Worm (Caenorhabditis elegans) whole organism, late embryonic: Measurements from ENCODE around the gene srd-32.

ENCODE experiments used
- C38D4.7 ChIP-seq: fragments of 200-800 bp; sonication (Bioruptor generic); optimal IDR thresholded peaks from 2 replicates; lab custom pipeline; 2018; ENCODE audit warnings: mild to moderate bottlenecking, missing genetic modification characterization, moderate library complexity, missing compliant biosample characterization
- K02D7.2 ChIP-seq: sonication (generic microtip); optimal IDR thresholded peaks from 2 replicates; lab custom pipeline; 2017; ENCODE audit warnings: mild to moderate bottlenecking, missing genetic modification characterization, missing compliant biosample characterization
- K09A11.1 ChIP-seq: sonication (generic microtip); optimal IDR thresholded peaks from 2 replicates; lab custom pipeline; 2017; ENCODE audit warnings: antibody characterized with exemption, mild to moderate bottlenecking, missing genetic modification characterization, missing compliant biosample characterization; ENCODE audit not compliant: insufficient read depth
- T23F11.4 ChIP-seq: fragments of 200-800 bp; sonication (Bioruptor generic); optimal IDR thresholded peaks from 2 replicates; lab custom pipeline; 2018; ENCODE audit warnings: mild to moderate bottlenecking, missing genetic modification characterization, missing compliant biosample characterization
- Y22D7AL.16 ChIP-seq: sonication (generic microtip); optimal IDR thresholded peaks from 2 replicates; lab custom pipeline; 2016; ENCODE audit warnings: missing genetic modification characterization, missing compliant biosample characterization
- ama-1 ChIP-seq: fragments of 150-350 bp; optimal IDR thresholded peaks from 2 replicates; lab custom pipeline; 2014
- ceh-18 ChIP-seq: sonication (generic microtip); optimal IDR thresholded peaks from 2 replicates; lab custom pipeline; 2016; ENCODE audit warnings: missing genetic modification characterization, missing compliant biosample characterization
- ceh-19 ChIP-seq: fragments of 200-800 bp; sonication (Bioruptor generic); optimal IDR thresholded peaks from 2 replicates; lab custom pipeline; 2018; ENCODE audit warnings: mild to moderate bottlenecking, missing genetic modification characterization, missing compliant biosample characterization
- ceh-24 ChIP-seq: sonication (generic microtip); optimal IDR thresholded peaks from 2 replicates; lab custom pipeline; 2016; ENCODE audit warnings: mild to moderate bottlenecking, missing genetic modification characterization, missing compliant biosample characterization
- ceh-30 ChIP-seq: fragments of 150-350 bp; optimal IDR thresholded peaks from 2 replicates; lab custom pipeline; 2014; ENCODE audit warnings: missing biosample characterization, missing genetic modification characterization
- ceh-31 ChIP-seq: sonication (generic microtip); optimal IDR thresholded peaks from 2 replicates; lab custom pipeline; 2016; ENCODE audit warnings: missing genetic modification characterization, missing compliant biosample characterization
- ceh-34 ChIP-seq: sonication (generic microtip); optimal IDR thresholded peaks from 2 replicates; lab custom pipeline; 2016; ENCODE audit warnings: mild to moderate bottlenecking, missing genetic modification characterization, missing compliant biosample characterization
- ceh-45 ChIP-seq: fragments of 200-800 bp; sonication (Bioruptor generic); IDR thresholded peaks from 2 replicates; pipeline ENCODE4 v1.3.6; 2022; ENCODE audit warnings: missing genetic modification reagents, missing genetic modification characterization, missing compliant biosample characterization
- ceh-48 ChIP-seq: sonication (generic microtip); optimal IDR thresholded peaks from 2 replicates; lab custom pipeline; 2016; ENCODE audit warnings: missing genetic modification characterization, inconsistent platforms, missing compliant biosample characterization
- ceh-9 ChIP-seq: sonication (generic microtip); optimal IDR thresholded peaks from 2 replicates; lab custom pipeline; 2016; ENCODE audit warnings: mild to moderate bottlenecking, missing genetic modification characterization, inconsistent platforms, missing compliant biosample characterization
- che-1 ChIP-seq: sonication (generic microtip); optimal IDR thresholded peaks from 2 replicates; lab custom pipeline; 2016; ENCODE audit warnings: mild to moderate bottlenecking, missing genetic modification characterization, missing compliant biosample characterization
- elt-4 ChIP-seq: sonication (generic microtip); optimal IDR thresholded peaks from 2 replicates; lab custom pipeline; 2016; ENCODE audit warnings: missing genetic modification characterization, missing compliant biosample characterization
- ets-4 ChIP-seq: sonication (generic microtip); optimal IDR thresholded peaks from 2 replicates; lab custom pipeline; 2016; ENCODE audit warnings: missing genetic modification characterization, missing compliant biosample characterization
- eyg-1 ChIP-seq: sonication (generic microtip); optimal IDR thresholded peaks from 2 replicates; lab custom pipeline; 2016; ENCODE audit warnings: missing genotype, missing genetic modification characterization, missing compliant biosample characterization
- fkh-6 ChIP-seq: sonication (generic microtip); optimal IDR thresholded peaks from 2 replicates; lab custom pipeline; 2016; ENCODE audit warnings: missing genetic modification characterization, missing compliant biosample characterization
- gmeb-2 ChIP-seq: sonication (generic microtip); optimal IDR thresholded peaks from 2 replicates; lab custom pipeline; 2016; ENCODE audit warnings: missing genetic modification characterization, inconsistent platforms, missing compliant biosample characterization
- hlh-13 ChIP-seq: fragments of 200-800 bp; sonication (Bioruptor generic); optimal IDR thresholded peaks from 2 replicates; lab custom pipeline; 2018; ENCODE audit warnings: mild to moderate bottlenecking, missing genetic modification characterization, missing compliant biosample characterization
- hlh-15 ChIP-seq: sonication (generic microtip); optimal IDR thresholded peaks from 2 replicates; lab custom pipeline; 2016; ENCODE audit warnings: missing genetic modification characterization, missing compliant biosample characterization
- hlh-6 ChIP-seq: sonication (generic microtip); optimal IDR thresholded peaks from 2 replicates; lab custom pipeline; 2016; ENCODE audit warnings: missing genotype, missing genetic modification characterization, missing compliant biosample characterization
- lim-6 ChIP-seq: sonication (generic microtip); optimal IDR thresholded peaks from 2 replicates; lab custom pipeline; 2016; ENCODE audit warnings: missing genetic modification characterization, missing compliant biosample characterization
- mec-3 ChIP-seq: sonication (generic microtip); optimal IDR thresholded peaks from 2 replicates; lab custom pipeline; 2016; ENCODE audit warnings: borderline replicate concordance, missing genetic modification characterization, missing compliant biosample characterization
- nhr-11 ChIP-seq: fragments of 150-350 bp; optimal IDR thresholded peaks from 2 replicates; lab custom pipeline; 2014; ENCODE audit warnings: missing biosample characterization, missing genetic modification characterization
- nhr-232 ChIP-seq: sonication (generic microtip); optimal IDR thresholded peaks from 2 replicates; lab custom pipeline; 2016; ENCODE audit warnings: missing genetic modification characterization, missing compliant biosample characterization
- npax-4 ChIP-seq: sonication (generic microtip); optimal IDR thresholded peaks from 2 replicates; lab custom pipeline; 2016; ENCODE audit warnings: missing genetic modification characterization, missing compliant biosample characterization
- odd-2 ChIP-seq: sonication (generic microtip); optimal IDR thresholded peaks from 2 replicates; lab custom pipeline; 2017; ENCODE audit warnings: antibody characterized with exemption, mild to moderate bottlenecking, missing genetic modification characterization, missing compliant biosample characterization
- pag-3 ChIP-seq: sonication (generic microtip); optimal IDR thresholded peaks from 2 replicates; lab custom pipeline; 2016; ENCODE audit warnings: missing compliant biosample characterization, missing genetic modification characterization, borderline replicate concordance
- pax-1 ChIP-seq: fragments of 150-350 bp; optimal IDR thresholded peaks from 2 replicates; lab custom pipeline; 2014; ENCODE audit warnings: missing biosample characterization, missing genetic modification characterization
- pha-2 ChIP-seq: sonication (generic microtip); optimal IDR thresholded peaks from 2 replicates; lab custom pipeline; 2017; ENCODE audit warnings: mild to moderate bottlenecking, missing genetic modification characterization, missing compliant biosample characterization
- pros-1 ChIP-seq: fragments of 150-350 bp; optimal IDR thresholded peaks from 2 replicates; lab custom pipeline; 2014; ENCODE audit warnings: missing biosample characterization, missing genetic modification reagents, missing genetic modification characterization
- ref-2 ChIP-seq: sonication (generic microtip); optimal IDR thresholded peaks from 2 replicates; lab custom pipeline; 2016; ENCODE audit warnings: missing genetic modification characterization, missing compliant biosample characterization
- sdc-2 ChIP-seq: sonication (generic microtip); optimal IDR thresholded peaks from 2 replicates; lab custom pipeline; 2016; ENCODE audit warnings: missing genotype, missing genetic modification characterization, missing compliant biosample characterization
- ttx-3 ChIP-seq: sonication (generic microtip); optimal IDR thresholded peaks from 2 replicates; lab custom pipeline; 2016; ENCODE audit warnings: missing genetic modification reagents, missing genetic modification characterization, missing compliant biosample characterization
- unc-42 ChIP-seq: sonication (generic microtip); optimal IDR thresholded peaks from 2 replicates; lab custom pipeline; 2016; ENCODE audit warnings: missing genotype, missing genetic modification characterization, missing compliant biosample characterization
- ztf-16 ChIP-seq: sonication (generic microtip); optimal IDR thresholded peaks from 2 replicates; lab custom pipeline; 2017; ENCODE audit warnings: missing genetic modification characterization, missing compliant biosample characterization

srd-32 gene

DNA sequence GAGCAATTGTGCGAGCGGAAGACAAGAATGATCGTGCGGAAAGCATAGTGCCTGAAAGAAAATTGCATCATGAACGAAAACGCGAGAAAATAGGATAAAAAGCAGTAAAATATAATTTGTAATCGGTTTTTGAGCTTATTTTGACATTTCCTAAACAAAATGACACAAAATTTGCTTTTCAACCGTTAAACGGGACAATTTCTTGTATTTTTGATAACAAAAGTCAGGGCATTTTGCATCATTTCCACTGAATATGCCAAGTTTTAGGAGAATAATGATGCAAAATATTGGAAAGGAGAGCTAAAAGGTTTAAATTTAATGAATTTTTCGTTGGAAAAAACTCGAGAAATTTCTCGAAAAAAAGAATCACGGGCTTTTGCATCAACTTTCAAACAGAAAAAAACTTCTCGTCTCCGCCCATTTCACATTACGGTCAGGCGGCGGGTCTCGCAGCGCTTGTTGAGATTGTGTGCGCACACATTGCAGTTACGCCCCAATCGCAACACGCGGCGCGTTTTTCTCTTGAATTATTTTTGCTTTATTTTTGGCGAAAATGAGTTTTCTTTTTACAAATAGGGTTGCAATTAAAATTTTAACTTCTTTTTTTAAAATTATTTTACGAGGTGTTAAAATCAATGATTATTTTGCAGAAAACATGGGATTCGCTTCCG lies 38.6 kb upstream of the srd-32 start, which contains the start of the genes hsp-6 and C37H5.5 (continued):
- TF ChIP-seq ceh-45 (GFP tag; lab: Robert Waterston, UW) (no peak), pros-1 (no peak), K09A11.1 (tag; lab: Kevin White, UChicago) (no peak), fkh-6 (tag; lab: Kevin White, UChicago) (no peak), C38D4.7 (GFP tag; lab: Kevin White, UChicago) (no peak), ceh-19 (GFP tag; lab: Kevin White, UChicago) (no peak), ceh-18 (tag; lab: Kevin White, UChicago) (peak; percentile 69), ttx-3 (tag; lab: Kevin White, UChicago) (no peak), Y22D7AL.16 (tag; lab: Kevin White, UChicago) (no peak), ref-2 (tag; lab: Kevin White, UChicago) (no peak), odd-2 (tag; lab: Kevin White, UChicago) (no peak), lim-6 (no peak), ceh-34 (tag; lab: Kevin White, UChicago) (peak; percentile 39), nhr-11 (no peak), hlh-13 (GFP tag; lab: Kevin White, UChicago) (no peak), pha-2 (tag; lab: Kevin White, UChicago) (no peak)

DNA sequence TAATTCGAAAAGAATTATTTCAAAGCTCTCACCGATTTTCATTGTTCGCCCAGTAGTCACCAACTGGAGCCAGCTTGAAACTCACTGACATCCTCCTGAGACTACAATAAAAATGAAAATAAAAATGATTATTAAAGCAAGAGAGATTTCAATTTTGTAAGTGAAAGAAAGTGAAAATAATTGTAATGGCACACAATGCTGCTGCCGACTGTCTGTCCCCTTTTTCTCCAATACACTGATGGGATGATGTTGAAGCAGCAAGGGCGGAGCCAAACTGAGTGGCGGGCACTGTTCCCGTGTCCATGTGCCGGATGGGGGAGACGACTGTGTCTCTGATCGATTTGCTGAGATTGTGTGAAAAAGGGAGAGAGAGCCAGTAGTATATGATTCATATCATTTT lies 31.2 kb upstream of the srd-32 start, which contains the start of gene C37H5.14:
TSS of gene C37H5.14 (minus strand) at position 101 of the 400 bp plus-strand sequence.
- TF ChIP-seq gmeb-2 (tag; lab: Kevin White, UChicago) (no peak), ceh-30 (tag; lab: Kevin White, UChicago) (no peak), ceh-48 (tag; lab: Kevin White, UChicago) (no peak), pag-3 (tag; lab: Kevin White, UChicago) (no peak), ztf-16 (tag; lab: Kevin White, UChicago) (no peak), sdc-2 (no peak), ceh-31 (tag; lab: Kevin White, UChicago) (no peak), ets-4 (tag; lab: Kevin White, UChicago) (no peak), K09A11.1 (tag; lab: Kevin White, UChicago) (no peak), che-1 (tag; lab: Kevin White, UChicago) (no peak), ttx-3 (tag; lab: Kevin White, UChicago) (no peak), ceh-45 (GFP tag; lab: Robert Waterston, UW) (no peak), nhr-232 (no peak), T23F11.4 (GFP tag; lab: Kevin White, UChicago) (no peak), K02D7.2 (tag; lab: Kevin White, UChicago) (no peak), elt-4 (tag; lab: Kevin White, UChicago) (no peak)
- TF ChIP-seq, all 69 proteins: peak for 0

DNA sequence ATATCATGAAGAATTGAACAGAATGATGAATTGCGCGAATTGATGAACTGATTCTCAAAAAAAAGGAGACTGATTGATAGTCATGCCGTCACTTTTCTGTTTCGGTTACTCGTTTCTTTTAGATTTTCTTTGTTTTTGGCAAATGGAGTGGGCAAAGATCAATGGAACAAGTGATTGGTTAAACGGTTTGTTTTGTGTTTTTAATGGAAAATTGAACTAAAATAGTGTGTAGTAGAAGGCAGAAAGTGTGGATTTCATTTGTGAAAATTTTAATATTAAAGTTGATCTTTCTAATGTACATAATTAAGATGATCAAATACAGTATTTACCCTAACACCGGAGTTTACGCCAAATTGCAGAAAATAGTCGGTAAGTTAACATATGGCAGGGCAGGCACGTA lies 25.6 kb upstream of the srd-32 start, which contains the start of gene nas-9:
TSS of gene nas-9 (minus strand) at position 101 of the 400 bp plus-strand sequence.
- TF ChIP-seq eyg-1 (tag; lab: Kevin White, UChicago), result no peak
- TF ChIP-seq hlh-15 (tag; lab: Kevin White, UChicago), result no peak
- no peak for TF ChIP-seq npax-4 (tag; lab: Kevin White, UChicago)
- no peak for TF ChIP-seq unc-42 (tag; lab: Kevin White, UChicago)
- TF ChIP-seq mec-3 (tag; lab: Kevin White, UChicago), result no peak
- TF ChIP-seq hlh-6 (tag; lab: Kevin White, UChicago), result no peak
- TF ChIP-seq pax-1 (tag; lab: Kevin White, UChicago), result no peak
- TF ChIP-seq ceh-9 (tag; lab: Kevin White, UChicago), result no peak
- TF ChIP-seq ceh-48 (tag; lab: Kevin White, UChicago), result no peak
- no peak for TF ChIP-seq gmeb-2 (tag; lab: Kevin White, UChicago)
- TF ChIP-seq C38D4.7 (GFP tag; lab: Kevin White, UChicago), result no peak
- no peak for TF ChIP-seq ceh-24 (tag; lab: Kevin White, UChicago)
- TF ChIP-seq ama-1 (lab: Kevin White, UChicago), result no peak
